Worm (Caenorhabditis elegans) whole organism, L3 larva: ENCODE measurements around the gene gcy-1.

ENCODE experiments used
- R02D3.7 ChIP-seq: fragments of 150-350 bp; optimal IDR thresholded peaks from 2 replicates; lab custom pipeline; 2014; ENCODE audit warnings: missing biosample characterization, missing genetic modification characterization
- aly-2 ChIP-seq: fragments of 150-350 bp; optimal IDR thresholded peaks from 2 replicates; lab custom pipeline; 2014; ENCODE audit warnings: missing biosample characterization, missing genetic modification characterization
- ama-1 ChIP-seq: fragments of 150-350 bp; optimal IDR thresholded peaks from 2 replicates; lab custom pipeline; 2018
- ceh-16 ChIP-seq: sonication (generic microtip); optimal IDR thresholded peaks from 2 replicates; lab custom pipeline; 2017; ENCODE audit warnings: missing biosample characterization, missing genetic modification characterization
- ceh-82 ChIP-seq: fragments of 150-350 bp; optimal IDR thresholded peaks from 2 replicates; lab custom pipeline; 2014; ENCODE audit warnings: missing biosample characterization, missing genetic modification characterization
- ceh-9 ChIP-seq: sonication (generic microtip); optimal IDR thresholded peaks from 2 replicates; lab custom pipeline; 2018; ENCODE audit warnings: missing biosample characterization, missing genetic modification characterization
- daf-12 ChIP-seq: fragments of 150-350 bp; optimal IDR thresholded peaks from 2 replicates; lab custom pipeline; 2014; ENCODE audit warnings: missing biosample characterization, missing genetic modification reagents, missing genetic modification characterization
- egl-27 ChIP-seq: sonication (generic microtip); optimal IDR thresholded peaks from 4 replicates; lab custom pipeline; 2017; ENCODE audit warnings: missing biosample characterization, missing genetic modification reagents, missing genetic modification characterization
- egl-5 ChIP-seq: fragments of 150-350 bp; optimal IDR thresholded peaks from 2 replicates; lab custom pipeline; 2017; ENCODE audit warnings: missing biosample characterization, missing genetic modification reagents, missing genetic modification characterization, inconsistent platforms
- elt-1 ChIP-seq: fragments of 150-350 bp; optimal IDR thresholded peaks from 2 replicates; lab custom pipeline; 2014; ENCODE audit warnings: missing biosample characterization, missing genetic modification characterization
- elt-2 ChIP-seq: sonication (generic microtip); optimal IDR thresholded peaks from 2 replicates; lab custom pipeline; 2016; ENCODE audit warnings: missing genetic modification reagents, mild to moderate bottlenecking, missing genetic modification characterization, missing compliant biosample characterization
- elt-3 ChIP-seq, 3 experiments: fragments of 150-350 bp in 1 of 3; sonication (generic microtip) in 2 of 3; optimal IDR thresholded peaks; 2 replicates in 2 of 3; 4 replicates in 1 of 3; lab custom pipeline; 2014 to 2017; ENCODE audit warnings: missing biosample characterization in 3 of 3, missing genetic modification characterization in 3 of 3
- fkh-10 ChIP-seq: sonication (generic microtip); optimal IDR thresholded peaks from 2 replicates; lab custom pipeline; 2017; ENCODE audit warnings: missing biosample characterization, missing genetic modification reagents, missing genetic modification characterization
- fkh-2 ChIP-seq: fragments of 150-350 bp; optimal IDR thresholded peaks from 2 replicates; lab custom pipeline; 2014; ENCODE audit warnings: missing biosample characterization, missing genetic modification reagents, missing genetic modification characterization
- fos-1 ChIP-seq: fragments of 150-350 bp; optimal IDR thresholded peaks from 2 replicates; lab custom pipeline; 2014; ENCODE audit warnings: missing biosample characterization, missing genetic modification characterization
- hmg-11 ChIP-seq: sonication (generic microtip); optimal IDR thresholded peaks from 2 replicates; lab custom pipeline; 2016; ENCODE audit warnings: missing genetic modification characterization, missing compliant biosample characterization
- lsy-12 ChIP-seq: sonication (generic microtip); optimal IDR thresholded peaks from 2 replicates; lab custom pipeline; 2016; ENCODE audit warnings: mild to moderate bottlenecking, missing genetic modification characterization, missing compliant biosample characterization
- mdl-1 ChIP-seq: fragments of 150-350 bp; optimal IDR thresholded peaks from 2 replicates; lab custom pipeline; 2014; ENCODE audit warnings: missing biosample characterization, missing genetic modification characterization
- mml-1 ChIP-seq: fragments of 150-350 bp; sonication (generic microtip); optimal IDR thresholded peaks from 3 replicates; lab custom pipeline; 2014; ENCODE audit warnings: missing biosample characterization, missing genetic modification characterization
- nfya-1 ChIP-seq: sonication (generic microtip); optimal IDR thresholded peaks from 2 replicates; lab custom pipeline; 2017; ENCODE audit warnings: missing genetic modification characterization, mild to moderate bottlenecking, missing compliant biosample characterization, antibody characterized with exemption, moderate library complexity; ENCODE audit not compliant: insufficient read depth
- nhr-23 ChIP-seq: fragments of 150-350 bp; optimal IDR thresholded peaks from 2 replicates; lab custom pipeline; 2014; ENCODE audit warnings: missing biosample characterization, missing genetic modification reagents, missing genetic modification characterization
- nhr-25 ChIP-seq: sonication (generic microtip); optimal IDR thresholded peaks from 2 replicates; lab custom pipeline; 2017; ENCODE audit warnings: missing biosample characterization, missing genetic modification characterization
- nhr-28 ChIP-seq: fragments of 150-350 bp; optimal IDR thresholded peaks from 2 replicates; lab custom pipeline; 2014; ENCODE audit warnings: missing biosample characterization, missing genetic modification characterization
- nhr-43 ChIP-seq: sonication (generic microtip); optimal IDR thresholded peaks from 2 replicates; lab custom pipeline; 2016; ENCODE audit warnings: mild to moderate bottlenecking, missing genetic modification characterization, missing compliant biosample characterization; ENCODE audit not compliant: poor library complexity, severe bottlenecking
- nhr-67 ChIP-seq: fragments of 150-350 bp; optimal IDR thresholded peaks from 2 replicates; lab custom pipeline; 2014; ENCODE audit warnings: missing biosample characterization, missing genetic modification characterization
- pha-4 ChIP-seq: fragments of 150-350 bp; optimal IDR thresholded peaks from 2 replicates; lab custom pipeline; 2014; ENCODE audit warnings: missing biosample characterization, missing genetic modification reagents, missing genetic modification characterization
- pqm-1 ChIP-seq: fragments of 150-350 bp; optimal IDR thresholded peaks from 2 replicates; lab custom pipeline; 2017; ENCODE audit warnings: missing biosample characterization, missing genetic modification characterization, inconsistent platforms
- skn-1 ChIP-seq: fragments of 150-350 bp; optimal IDR thresholded peaks from 2 replicates; lab custom pipeline; 2014; ENCODE audit warnings: missing biosample characterization, missing genetic modification characterization
- snpc-4 ChIP-seq: fragments of 150-350 bp; optimal IDR thresholded peaks from 2 replicates; lab custom pipeline; 2014; ENCODE audit warnings: missing biosample characterization, missing genetic modification characterization
- tbx-2 ChIP-seq: sonication (generic microtip); optimal IDR thresholded peaks from 2 replicates; lab custom pipeline; 2016; ENCODE audit warnings: mild to moderate bottlenecking, missing genetic modification characterization, missing compliant biosample characterization
- unc-39 ChIP-seq: sonication (generic microtip); optimal IDR thresholded peaks from 4 replicates; lab custom pipeline; 2017; ENCODE audit warnings: missing biosample characterization, missing genetic modification characterization
- zag-1 ChIP-seq: fragments of 150-350 bp; optimal IDR thresholded peaks from 2 replicates; lab custom pipeline; 2014; ENCODE audit warnings: missing biosample characterization, missing genetic modification characterization
- ztf-11 ChIP-seq: fragments of 150-350 bp; optimal IDR thresholded peaks from 2 replicates; lab custom pipeline; 2014; ENCODE audit warnings: missing biosample characterization, missing genetic modification characterization

gcy-1 gene

DNA sequence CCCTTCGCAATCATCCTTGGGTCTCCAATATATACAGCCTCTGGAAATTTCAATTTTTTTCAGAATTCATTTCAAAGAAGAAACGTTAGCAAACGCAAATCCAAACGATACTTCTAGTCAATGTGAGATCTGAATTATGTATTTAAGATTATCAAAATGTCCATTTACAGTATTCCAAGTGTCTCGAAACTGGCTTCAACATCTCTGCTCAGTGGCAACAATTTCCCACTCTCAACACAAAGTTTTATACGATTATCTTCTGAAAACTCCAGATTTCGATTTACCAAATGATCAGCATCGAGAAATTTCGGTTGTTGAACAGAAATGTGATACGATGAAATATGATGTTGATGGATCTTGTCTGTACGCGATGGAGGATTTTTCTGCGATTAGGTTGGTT is 39.8 kb upstream of the gcy-1 start:
- TF ChIP-seq fkh-10 (GFP tag; lab: Kevin White, UChicago) (no peak), daf-12 (tag; lab: Kevin White, UChicago) (no peak), nfya-1 (no peak), fos-1 (tag; lab: Kevin White, UChicago) (no peak), ceh-9 (tag; lab: Kevin White, UChicago) (no peak), unc-39 (tag; lab: Kevin White, UChicago) (no peak), R02D3.7 (tag; lab: Kevin White, UChicago) (no peak), nhr-28 (tag; lab: Kevin White, UChicago) (no peak), egl-27 (tag; lab: Kevin White, UChicago) (no peak), lsy-12 (tag; lab: Kevin White, UChicago) (no peak), tbx-2 (tag; lab: Kevin White, UChicago) (no peak), nhr-23 (tag; lab: Kevin White, UChicago) (no peak), elt-2 (tag; lab: Kevin White, UChicago) (no peak), nhr-67 (tag; lab: Kevin White, UChicago) (no peak), ceh-82 (no peak), nhr-25 (no peak), fkh-2 (tag; lab: Kevin White, UChicago) (no peak), skn-1 (tag; lab: Kevin White, UChicago) (no peak)

DNA sequence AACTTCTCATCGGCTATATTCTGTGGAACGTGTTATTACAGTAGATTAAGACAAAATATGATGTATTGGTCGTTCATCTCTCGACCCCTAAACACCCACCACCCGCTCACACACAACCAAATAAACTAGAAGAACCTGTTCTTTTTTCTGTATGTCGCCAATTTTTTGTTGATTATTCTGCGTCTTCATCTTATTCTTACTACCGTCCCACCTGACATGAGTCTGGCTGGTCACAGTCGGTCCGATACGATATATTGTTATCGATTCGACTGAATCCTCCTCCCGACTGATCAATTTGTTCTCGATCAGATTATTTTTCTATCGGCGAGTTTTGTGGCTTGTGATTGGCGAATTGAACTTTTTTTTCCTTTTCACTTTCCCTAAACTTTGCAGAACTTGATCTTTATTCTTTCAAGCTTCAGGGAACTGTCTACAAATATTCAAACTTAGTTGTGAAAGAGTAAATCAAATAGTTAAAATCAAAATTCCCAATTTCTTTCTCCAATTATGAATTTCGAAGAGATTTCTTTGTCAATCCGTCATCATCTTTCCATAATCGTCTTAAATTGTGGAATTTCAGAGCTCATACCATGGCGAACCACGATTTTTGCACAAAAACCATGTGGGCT is 38.3 kb upstream of the gcy-1 start, which contains the start of gene F35H8.2:
Gene F35H8.2, plus strand, starts transcription at position 579 of the 629 bp plus-strand sequence.
- no peak for TF ChIP-seq pha-4 (tag; lab: Kevin White, UChicago)
- TF ChIP-seq ztf-11, result no peak
- TF ChIP-seq skn-1 (tag; lab: Kevin White, UChicago), result no peak
- TF ChIP-seq nhr-43 (tag; lab: Kevin White, UChicago), result peak; percentile 58
- TF ChIP-seq nhr-23 (tag; lab: Kevin White, UChicago), result peak; percentile 58
- TF ChIP-seq aly-2 (tag; lab: Kevin White, UChicago), result no peak
- TF ChIP-seq mdl-1, result no peak
- TF ChIP-seq ama-1 (lab: Kevin White, UChicago), result no peak
- TF ChIP-seq nhr-25, result peak; percentile 69
- TF ChIP-seq, all 47 proteins: peak for 3

DNA sequence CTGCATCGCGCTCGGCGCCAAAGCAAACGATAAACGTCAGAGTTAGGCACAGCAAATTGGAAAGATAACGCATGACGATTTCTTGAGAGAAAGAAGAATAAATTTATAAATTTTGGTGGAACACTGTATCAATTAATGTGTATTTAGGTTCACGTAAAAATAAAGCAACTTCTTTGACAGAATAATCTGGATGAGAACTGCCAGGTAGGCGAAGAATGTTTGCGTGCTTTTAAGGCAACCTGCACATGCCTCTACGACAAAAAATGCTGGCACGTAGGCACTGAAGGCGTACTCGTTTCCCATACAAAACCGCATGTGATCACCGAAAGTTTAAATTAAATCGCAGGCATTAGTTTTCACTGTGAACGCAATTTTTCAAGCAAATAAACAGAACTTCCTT is 36.4 kb upstream of the gcy-1 start, which contains the start of gene F35H8.1:
Gene F35H8.1, minus strand, starts transcription at position 101 of the 400 bp plus-strand sequence.
- TF ChIP-seq ceh-9 (tag; lab: Kevin White, UChicago) (no peak), fkh-2 (tag; lab: Kevin White, UChicago) (no peak), ceh-16 (tag; lab: Kevin White, UChicago) (no peak), snpc-4 (tag; lab: Kevin White, UChicago) (no peak), pqm-1 (tag; lab: Kevin White, UChicago) (no peak), nhr-43 (tag; lab: Kevin White, UChicago) (no peak), fos-1 (tag; lab: Kevin White, UChicago) (no peak), mdl-1 (no peak), unc-39 (tag; lab: Kevin White, UChicago) (no peak), skn-1 (tag; lab: Kevin White, UChicago) (no peak), elt-3 (tag; optimal IDR thresholded peaks at IDR 0.05; lab: Kevin White, UChicago) (no peak), zag-1 (tag; lab: Kevin White, UChicago) (no peak)

DNA sequence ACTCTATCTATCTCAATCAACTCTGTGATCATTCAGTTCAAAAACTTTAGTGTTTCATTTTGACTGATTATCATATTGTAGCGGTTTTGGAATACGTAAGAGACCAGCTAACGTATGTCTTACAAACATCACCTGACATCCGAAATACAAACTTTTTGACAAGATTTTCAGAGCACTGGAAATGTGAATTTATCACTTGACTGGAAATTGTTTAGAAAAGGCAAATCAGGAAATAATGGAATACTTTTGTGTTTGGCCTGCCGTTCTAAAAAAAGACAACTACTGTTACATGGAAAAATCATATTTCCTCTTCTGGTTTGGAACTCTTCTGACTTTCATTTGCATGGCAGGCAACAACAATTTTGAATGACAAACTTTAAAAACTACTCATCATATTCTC is 34.8 kb upstream of the gcy-1 start, which contains the start of gene F35H8.12:
Gene F35H8.12, plus strand, starts transcription at position 301 of the 400 bp plus-strand sequence.
- TF ChIP-seq elt-1 (tag; lab: Kevin White, UChicago), result no peak

DNA sequence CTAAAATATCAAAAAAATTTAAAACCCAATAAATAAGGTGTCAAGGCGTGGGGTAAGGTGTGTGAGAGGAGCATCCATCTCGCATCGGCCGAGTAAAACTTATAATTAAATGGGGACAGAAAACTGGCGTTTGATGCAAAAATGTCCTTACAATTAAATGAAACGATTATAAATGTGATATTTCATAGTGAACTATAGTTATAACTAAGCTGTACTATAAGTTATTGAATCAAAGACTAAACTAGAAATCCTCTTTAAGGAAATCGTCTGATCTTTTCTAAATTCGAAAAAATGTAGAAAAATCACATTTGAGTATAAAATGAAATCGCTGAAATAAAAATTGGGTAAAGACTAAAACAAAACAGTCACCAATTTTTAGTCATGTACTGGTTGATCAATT is 34.0 kb upstream of the gcy-1 start, which contains the start of gene sra-6:
Gene sra-6, minus strand, starts transcription at position 101 of the 400 bp plus-strand sequence.
- no peak for TF ChIP-seq daf-12 (tag; lab: Kevin White, UChicago)
- no peak for TF ChIP-seq egl-5
- no peak for TF ChIP-seq mml-1 (tag; lab: Kevin White, UChicago)
- no peak for TF ChIP-seq lsy-12 (tag; lab: Kevin White, UChicago)
- no peak for TF ChIP-seq elt-1 (tag; lab: Kevin White, UChicago)
- TF ChIP-seq hmg-11, result no peak
